Worm (Caenorhabditis elegans) whole organism, L4 larva: ENCODE measurements around the gene Y59A8B.21.

Experiments used
- ZK546.5 ChIP-seq, 2 experiments: sonication (generic microtip); optimal IDR thresholded peaks; 2 replicates each; lab custom pipeline; 2017; ENCODE audit warnings: missing biosample characterization in 2 of 2, missing genetic modification characterization in 2 of 2
- ama-1 ChIP-seq: fragments of 150-350 bp; optimal IDR thresholded peaks from 2 replicates; lab custom pipeline; 2014; ENCODE audit warnings: inconsistent platforms, mixed read lengths
- nhr-237 ChIP-seq: sonication (generic microtip); optimal IDR thresholded peaks from 2 replicates; lab custom pipeline; 2017; ENCODE audit warnings: missing biosample characterization, missing genetic modification characterization

DNA sequence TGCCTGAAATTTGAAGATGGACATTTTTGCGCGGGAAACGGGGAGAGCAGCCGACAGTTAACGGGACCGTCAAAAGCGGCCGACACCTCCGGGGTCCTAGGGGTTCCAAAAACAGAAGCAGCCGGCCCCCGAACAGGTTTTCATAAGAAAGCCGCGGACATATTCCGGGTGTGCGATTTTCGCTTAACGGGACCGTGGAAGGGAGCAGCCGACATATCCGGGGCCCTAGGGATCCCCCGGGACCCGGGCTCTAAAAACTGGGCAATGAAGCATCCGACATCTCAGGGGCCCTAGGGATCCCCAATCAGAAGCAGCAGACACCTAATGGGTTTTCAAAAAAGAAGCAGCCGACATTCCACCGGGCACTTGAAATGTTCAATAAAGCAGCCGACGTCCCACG, 23.6 kb upstream of the Y59A8B.21 start:
- TF ChIP-seq ama-1 (lab: Kevin White, UChicago) (no peak), ZK546.5 (tag; optimal IDR thresholded peaks at IDR 0.05; lab: Kevin White, UChicago) (no peak), nhr-237 (tag; lab: Kevin White, UChicago) (no peak)
